Worm (Caenorhabditis elegans): ENCODE results near the gene nhr-66.

The nhr-66 gene

DNA sequence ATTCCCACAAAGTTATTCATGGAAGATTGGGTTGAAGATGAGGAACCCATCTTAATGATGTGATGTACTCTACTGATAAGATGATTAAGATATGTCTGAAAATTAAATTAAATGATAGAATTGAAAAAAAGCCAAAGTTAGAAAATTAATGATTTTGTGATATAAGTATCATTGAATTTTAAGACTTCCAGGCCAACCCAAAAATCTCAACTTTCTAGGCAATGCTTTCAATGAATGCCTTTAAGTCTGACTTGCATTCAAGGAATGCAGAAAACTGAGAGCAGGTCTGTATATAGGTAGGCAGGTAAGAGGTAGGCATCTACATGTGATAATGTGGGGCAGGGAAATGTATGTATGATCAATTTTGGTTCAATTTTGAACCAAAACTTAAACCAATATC lies 16.4 kb downstream of the nhr-66 start, which contains the start of gene ocr-2:
ocr-2 (minus strand) TSS at position 101 of the 400 bp plus-strand sequence.
- TF ChIP-seq W03F9.2 (tag; optimal IDR thresholded peaks at IDR 0.05) (no peak), dao-5 (tag; optimal IDR thresholded peaks at IDR 0.05) (no peak), him-1 (tag; optimal IDR thresholded peaks at IDR 0.05) (no peak)

DNA sequence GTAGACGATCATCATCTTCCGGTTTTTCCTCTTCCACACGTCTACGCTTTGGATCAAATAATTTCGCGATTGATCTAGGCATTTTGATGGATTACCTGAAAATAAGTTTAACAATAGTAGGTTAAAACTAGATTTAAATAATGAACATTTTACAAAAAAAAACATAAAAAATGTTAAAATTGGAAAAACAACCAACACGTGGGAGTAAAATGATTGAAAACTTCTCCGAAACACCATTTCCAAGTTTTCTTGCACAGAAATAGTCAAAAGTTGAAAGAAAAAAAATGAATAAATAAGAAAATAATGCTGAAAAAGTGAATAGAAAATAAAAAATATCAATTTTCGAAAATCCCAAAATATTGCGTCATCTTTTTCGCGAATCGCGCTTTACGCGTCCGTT lies 24.7 kb downstream of the nhr-66 start, which contains the start of gene C07G1.7:
C07G1.7 (minus strand) TSS at position 101 of the 400 bp plus-strand sequence.
- TF ChIP-seq dao-5 (tag; optimal IDR thresholded peaks at IDR 0.05), result no peak
- TF ChIP-seq W03F9.2 (tag; optimal IDR thresholded peaks at IDR 0.05), result no peak
- TF ChIP-seq him-1 (tag; optimal IDR thresholded peaks at IDR 0.05), result no peak

DNA sequence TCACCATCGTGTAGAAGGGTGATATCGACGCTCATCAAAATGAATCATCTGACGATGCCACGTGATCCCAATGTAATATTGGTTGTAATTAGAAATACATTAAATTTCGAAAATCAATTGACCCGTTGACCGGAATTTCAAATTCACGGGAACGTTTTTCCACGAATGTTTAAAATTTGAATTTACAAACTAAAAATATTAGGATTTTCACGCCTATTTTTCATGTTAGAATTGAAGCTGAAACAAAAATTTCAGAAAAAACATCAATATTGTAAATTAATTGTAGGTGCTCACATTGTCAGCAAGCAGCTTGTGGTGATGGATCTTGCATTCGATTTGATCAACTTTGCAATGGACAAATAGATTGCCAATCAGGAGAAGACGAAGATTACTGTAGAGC lies 26.1 kb downstream of the nhr-66 start, which contains the start of gene C07G1.6:
C07G1.6 (minus strand) TSS at position 101 of the 400 bp plus-strand sequence.
- no peak for TF ChIP-seq him-1 (tag; optimal IDR thresholded peaks at IDR 0.05)
- no peak for TF ChIP-seq dao-5 (tag; optimal IDR thresholded peaks at IDR 0.05)
- no peak for TF ChIP-seq W03F9.2 (tag; optimal IDR thresholded peaks at IDR 0.05)

DNA sequence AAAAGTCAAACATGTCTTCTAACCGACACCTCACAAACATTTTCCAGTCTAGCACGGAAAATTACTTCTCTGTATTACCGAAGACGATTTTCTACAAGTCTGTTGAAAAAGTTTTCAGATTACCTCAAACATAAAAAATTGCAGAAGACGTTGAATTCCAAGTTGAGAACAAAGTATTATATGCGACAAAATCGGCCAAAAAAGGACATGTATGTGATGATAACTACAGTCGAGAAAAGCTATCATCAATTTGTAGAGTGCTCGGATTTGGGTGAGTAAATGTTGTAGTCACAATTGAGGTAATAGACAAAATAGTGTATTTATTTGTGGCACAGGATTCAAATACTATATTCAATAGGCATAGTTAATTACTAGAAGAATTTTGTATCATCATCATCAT lies 27.5 kb downstream of the nhr-66 start:
- no peak for TF ChIP-seq W03F9.2 (tag; optimal IDR thresholded peaks at IDR 0.05)
- TF ChIP-seq him-1 (tag; optimal IDR thresholded peaks at IDR 0.05), result no peak
- no peak for TF ChIP-seq dao-5 (tag; optimal IDR thresholded peaks at IDR 0.05)

DNA sequence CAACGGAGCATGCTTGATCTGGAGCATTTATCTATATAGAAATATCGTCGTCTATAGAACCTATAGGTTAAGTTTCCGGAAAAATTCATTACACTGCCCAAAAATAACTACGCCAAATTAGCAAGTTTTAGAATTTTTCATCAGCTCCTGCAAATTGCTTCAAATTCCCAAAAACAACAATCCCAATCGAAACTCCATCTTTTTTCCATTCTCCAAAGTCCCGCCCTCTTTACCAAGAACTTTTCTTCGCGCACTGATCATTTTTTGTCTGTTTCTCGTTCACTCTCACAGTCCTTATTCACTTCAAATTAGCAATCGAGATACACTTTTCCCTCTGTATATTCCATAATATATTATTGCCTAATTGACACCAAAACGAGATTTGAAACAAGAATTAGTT lies 30.1 kb downstream of the nhr-66 start, which contains the start of gene svh-1:
svh-1 (plus strand) TSS at position 301 of the 400 bp plus-strand sequence.
- TF ChIP-seq W03F9.2 (tag; optimal IDR thresholded peaks at IDR 0.05) (no peak), him-1 (tag; optimal IDR thresholded peaks at IDR 0.05) (no peak)

DNA sequence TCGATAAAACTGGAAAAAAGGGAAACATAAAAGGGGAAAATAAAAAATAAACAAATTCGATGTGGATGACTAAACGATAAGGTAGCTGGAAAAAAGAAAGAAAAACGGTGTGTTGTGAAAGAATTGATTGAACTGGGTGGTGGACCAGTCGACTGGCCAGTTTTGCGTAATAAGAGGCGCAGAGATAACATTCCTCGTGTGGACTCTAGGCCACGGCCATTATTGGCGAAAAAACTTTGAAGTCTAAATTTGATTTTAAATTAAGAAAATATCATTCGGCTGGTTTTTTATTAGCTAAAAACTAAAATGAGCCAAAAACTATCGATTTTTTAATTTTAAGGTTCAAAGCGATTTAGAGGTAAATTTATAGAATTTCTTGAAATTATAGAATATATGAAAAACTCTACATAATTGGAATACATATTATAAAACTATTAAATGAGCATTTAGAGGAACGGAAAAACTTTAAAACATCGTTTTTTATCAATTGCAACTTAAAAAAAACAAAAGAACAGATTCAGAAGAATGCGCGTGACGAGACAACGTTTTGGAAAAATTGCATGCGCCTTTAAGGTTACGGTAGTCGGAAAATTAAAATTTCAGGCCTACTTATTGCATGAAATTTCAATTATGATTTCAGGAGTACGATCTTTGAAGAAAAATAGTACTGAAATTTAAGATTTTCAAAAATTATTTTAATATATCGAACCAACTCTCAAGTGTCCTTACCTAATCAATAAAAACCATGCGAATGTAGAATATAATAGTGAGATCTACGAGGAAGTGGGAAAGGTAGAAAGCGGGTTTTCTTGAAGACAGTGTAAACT lies 30.9 kb downstream of the nhr-66 start, which contains the start of gene hgrs-1:
hgrs-1 (minus strand) TSS at position 777 of the 827 bp plus-strand sequence.
- no peak for TF ChIP-seq W03F9.2 (tag; optimal IDR thresholded peaks at IDR 0.05)
- TF ChIP-seq him-1 (tag; optimal IDR thresholded peaks at IDR 0.05), result no peak
- TF ChIP-seq dao-5 (tag; optimal IDR thresholded peaks at IDR 0.05), result no peak

DNA sequence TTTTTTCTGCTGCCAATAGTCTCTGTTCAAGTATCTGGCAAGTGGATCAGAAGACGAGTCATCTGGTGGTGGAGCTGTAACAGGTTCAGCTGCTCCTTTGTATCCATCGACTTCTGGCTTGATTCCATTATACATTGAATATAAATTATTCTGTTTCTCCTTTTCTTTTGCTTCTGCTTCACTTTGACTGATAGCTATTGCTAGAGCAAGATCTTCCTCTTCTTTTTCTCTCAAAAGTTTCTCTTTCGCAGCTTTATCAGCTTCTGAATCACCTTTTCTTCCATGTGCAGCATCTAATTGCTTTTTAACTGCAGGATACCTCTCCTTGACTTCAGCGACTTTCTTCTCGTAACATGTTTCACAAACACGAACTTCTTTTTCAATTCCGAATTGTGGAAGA lies 32.8 kb downstream of the nhr-66 start:
- TF ChIP-seq dao-5 (tag; optimal IDR thresholded peaks at IDR 0.05) (no peak), W03F9.2 (tag; optimal IDR thresholded peaks at IDR 0.05) (no peak), him-1 (tag; optimal IDR thresholded peaks at IDR 0.05) (no peak)

DNA sequence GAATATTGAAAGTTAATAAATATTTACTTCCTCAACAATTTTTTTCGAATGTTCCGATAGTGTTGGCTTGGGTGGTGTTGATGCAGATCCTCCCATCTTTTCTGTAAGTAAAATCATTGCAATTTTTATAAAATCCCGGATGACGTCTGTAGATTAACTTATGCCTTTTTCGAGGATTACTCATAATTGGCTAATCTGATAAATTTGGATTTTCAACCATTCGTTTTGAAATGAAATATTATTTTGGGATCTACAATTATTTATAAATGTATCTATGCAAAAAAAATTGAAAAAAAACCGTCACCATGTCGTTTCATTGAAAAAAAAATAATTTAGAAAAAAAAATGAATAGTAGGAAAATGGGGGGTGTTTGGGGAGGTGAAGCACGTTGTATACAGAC lies 35.3 kb downstream of the nhr-66 start, which contains the start of gene glrx-22:
glrx-22 (minus strand) TSS at position 101 of the 400 bp plus-strand sequence.
- TF ChIP-seq dao-5 (tag; optimal IDR thresholded peaks at IDR 0.05) (no peak), him-1 (tag; optimal IDR thresholded peaks at IDR 0.05) (no peak), W03F9.2 (tag; optimal IDR thresholded peaks at IDR 0.05) (no peak)

DNA sequence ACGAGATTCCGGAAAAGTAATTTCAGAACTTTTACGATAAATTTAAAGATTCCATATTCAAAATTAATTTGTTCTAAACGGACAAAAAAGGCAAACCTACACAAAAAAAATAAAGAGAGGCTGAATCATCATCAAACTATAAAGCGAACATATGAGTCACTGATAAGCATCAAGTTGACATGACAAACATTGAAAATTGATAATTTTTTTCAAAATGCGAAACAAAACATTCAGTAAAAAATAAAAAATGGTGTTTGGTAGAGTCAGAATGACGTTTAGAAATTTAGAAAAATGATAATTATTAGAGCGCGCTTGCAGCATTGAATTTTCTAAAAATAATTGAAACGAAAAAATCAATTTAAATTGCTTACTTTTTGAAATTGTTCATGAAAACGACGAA lies 36.6 kb downstream of the nhr-66 start:
- TF ChIP-seq W03F9.2 (tag; optimal IDR thresholded peaks at IDR 0.05) (no peak), dao-5 (tag; optimal IDR thresholded peaks at IDR 0.05) (no peak), him-1 (tag; optimal IDR thresholded peaks at IDR 0.05) (no peak)

DNA sequence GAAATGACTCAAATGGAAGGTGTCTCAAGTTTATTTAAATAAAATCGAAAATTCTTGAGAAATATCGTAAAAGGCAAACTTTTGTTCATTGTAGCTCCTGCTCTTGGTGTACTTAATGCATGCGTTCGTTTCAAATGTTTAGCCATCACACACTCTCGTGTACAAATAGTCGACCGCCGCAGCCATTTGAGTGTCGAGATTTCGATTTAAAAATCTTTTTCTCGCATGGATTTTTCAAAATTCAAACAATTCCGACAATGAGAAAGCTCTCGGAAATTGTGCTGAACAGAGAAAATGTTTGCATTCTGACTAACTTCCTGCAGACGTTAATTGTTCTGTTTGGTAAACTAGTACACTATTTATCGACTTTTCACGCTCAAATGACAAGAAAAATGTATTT lies 37.1 kb downstream of the nhr-66 start:
- TF ChIP-seq dao-5 (tag; optimal IDR thresholded peaks at IDR 0.05) (no peak), him-1 (tag; optimal IDR thresholded peaks at IDR 0.05) (no peak), W03F9.2 (tag; optimal IDR thresholded peaks at IDR 0.05) (no peak)

DNA sequence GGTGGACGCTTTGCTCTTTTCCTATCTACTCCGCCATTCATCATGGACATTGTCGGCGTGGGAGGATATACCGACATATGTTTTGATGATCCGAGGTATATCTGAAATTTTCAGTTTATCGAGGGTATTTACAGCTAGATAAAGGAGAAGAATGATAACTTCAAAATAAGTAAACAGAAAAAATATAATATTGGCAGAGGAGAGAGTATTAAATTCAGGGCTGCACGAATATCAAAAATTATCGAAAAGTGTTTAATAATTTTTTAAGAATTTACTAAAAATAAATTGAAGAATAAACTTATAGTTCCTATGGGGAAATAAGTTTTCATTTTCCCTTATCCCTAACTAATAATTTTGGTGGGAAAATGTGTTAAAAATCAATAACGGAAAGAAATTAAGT lies 37.6 kb downstream of the nhr-66 start, which contains the start of gene wsp-1:
wsp-1 (minus strand) TSS at position 101 of the 400 bp plus-strand sequence.
- TF ChIP-seq W03F9.2 (tag; optimal IDR thresholded peaks at IDR 0.05) (no peak), dao-5 (tag; optimal IDR thresholded peaks at IDR 0.05) (no peak), him-1 (tag; optimal IDR thresholded peaks at IDR 0.05) (no peak)

DNA sequence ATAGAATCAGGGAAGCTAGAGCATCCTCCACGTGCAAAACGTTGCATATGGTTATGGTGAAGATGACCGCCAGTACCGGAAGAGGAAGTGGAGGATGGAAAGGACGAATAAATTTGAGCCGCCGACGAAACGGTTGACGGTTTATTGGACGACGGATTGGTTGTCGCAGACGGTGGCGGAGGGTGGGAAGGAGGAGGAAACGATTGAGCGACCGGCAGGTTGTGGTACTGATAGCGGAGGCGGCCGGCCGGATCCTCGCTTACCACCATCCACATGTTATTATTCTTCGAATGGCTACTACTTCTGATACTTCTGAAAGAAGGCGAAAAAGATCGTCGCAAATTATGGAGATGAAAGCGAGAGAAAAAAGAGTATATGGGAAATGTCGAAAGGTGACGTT lies 43.5 kb downstream of the nhr-66 start:
- TF ChIP-seq him-1 (tag; optimal IDR thresholded peaks at IDR 0.05) (no peak), W03F9.2 (tag; optimal IDR thresholded peaks at IDR 0.05) (no peak), dao-5 (tag; optimal IDR thresholded peaks at IDR 0.05) (no peak)

DNA sequence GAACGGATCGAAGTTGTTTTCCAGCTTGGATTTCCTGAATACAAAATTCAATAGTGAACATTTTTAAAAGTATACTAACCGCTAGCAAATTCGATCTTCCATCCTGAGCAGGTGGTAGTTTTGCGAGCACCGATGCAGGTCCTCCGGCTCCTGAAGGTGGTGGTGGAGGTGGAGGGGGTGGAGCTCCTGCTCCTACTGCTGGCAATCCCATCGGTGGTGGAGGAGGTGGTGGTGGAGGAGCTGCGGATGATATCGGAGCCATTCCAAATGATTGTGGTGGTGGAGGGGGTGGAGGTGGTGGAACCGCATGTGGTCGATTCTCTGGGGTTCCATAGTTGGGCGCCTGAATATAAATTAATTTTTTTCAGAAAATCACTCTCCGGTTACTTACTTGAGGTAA lies 46.7 kb downstream of the nhr-66 start:
- no peak for TF ChIP-seq W03F9.2 (tag; optimal IDR thresholded peaks at IDR 0.05)
- no peak for TF ChIP-seq dao-5 (tag; optimal IDR thresholded peaks at IDR 0.05)
- no peak for TF ChIP-seq him-1 (tag; optimal IDR thresholded peaks at IDR 0.05)

DNA sequence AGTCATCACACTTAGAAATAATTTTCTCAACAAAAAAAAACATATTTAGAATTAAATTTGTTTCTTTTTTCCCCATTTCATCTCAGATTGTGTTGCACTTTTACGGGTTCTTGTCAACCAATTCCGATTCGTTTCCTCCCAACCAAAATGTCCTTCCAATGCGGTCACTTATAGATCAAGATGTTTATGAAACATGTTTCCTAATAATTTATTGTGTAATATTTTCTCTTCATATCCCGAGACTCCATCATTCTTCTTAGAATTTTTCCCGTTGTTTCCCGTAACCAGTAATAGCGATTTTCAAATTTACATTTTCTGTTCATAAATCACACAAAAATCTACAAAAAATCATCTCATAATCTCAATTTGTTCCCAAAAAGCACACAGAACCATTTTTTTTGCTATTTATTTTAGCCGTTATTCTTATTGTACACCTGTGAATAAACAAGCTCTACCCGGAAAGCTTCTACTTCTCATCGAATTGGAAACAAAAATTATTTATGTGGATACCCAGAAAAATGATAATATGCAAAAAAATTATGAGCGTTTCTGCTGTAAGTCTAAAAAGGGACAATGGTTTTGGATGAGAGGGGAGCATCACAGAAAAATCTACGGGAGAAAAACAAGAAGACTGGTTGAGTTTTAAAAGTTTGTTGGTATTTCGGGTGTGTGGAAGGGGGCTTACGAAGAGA lies 47.8 kb downstream of the nhr-66 start:
- TF ChIP-seq W03F9.2 (tag; optimal IDR thresholded peaks at IDR 0.05), result no peak
- no peak for TF ChIP-seq him-1 (tag; optimal IDR thresholded peaks at IDR 0.05)
- TF ChIP-seq dao-5 (tag; optimal IDR thresholded peaks at IDR 0.05), result no peak

Measured in whole organism, L4/young adult.